Fruit fly (Drosophila melanogaster): ENCODE data around the gene bon.
A peak's percentile ranks its signal among the peaks of the same experiment; 100 is the strongest.

Gene bon

DNA sequence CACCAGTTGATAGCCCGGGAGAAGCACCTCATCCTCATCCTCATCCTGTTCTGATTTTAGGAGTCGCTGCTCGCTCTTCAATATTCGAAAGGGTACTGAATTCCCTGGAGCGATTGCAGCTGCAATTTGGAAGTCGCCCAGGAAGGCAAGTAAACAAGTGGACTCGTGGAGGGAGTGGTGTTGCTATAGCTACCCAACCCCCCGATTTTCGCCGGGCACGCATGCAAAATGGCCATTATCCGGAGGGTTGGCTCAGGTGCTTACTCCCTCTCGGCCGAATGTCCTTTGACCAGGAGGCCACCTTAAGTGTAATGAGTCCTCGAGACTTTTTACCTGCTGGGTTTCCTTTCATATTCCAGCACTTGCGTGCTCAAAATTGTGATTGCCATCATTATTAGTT is 23.9 kb downstream of the bon start, which contains the start of gene CG15923:
TSS of gene CG15923 (minus strand) at position 101 of the 400 bp plus-strand sequence.
- TF ChIP-seq CG7045 (GFP tag; optimal IDR thresholded peaks at IDR 0.05): no peak
- TF ChIP-seq pad (GFP tag; optimal IDR thresholded peaks at IDR 0.05): no peak
- TF ChIP-seq CG7101 (tag; optimal IDR thresholded peaks at IDR 0.05): no peak
- no peak for TF ChIP-seq cic (GFP tag; optimal IDR thresholded peaks at IDR 0.05)
- TF ChIP-seq CG11617 (GFP tag; optimal IDR thresholded peaks at IDR 0.05): no peak
- TF ChIP-seq kay (GFP tag; ENCODE audit: borderline replicate concordance): no peak
- TF ChIP-seq CG33017 (tag; optimal IDR thresholded peaks at IDR 0.05): no peak

DNA sequence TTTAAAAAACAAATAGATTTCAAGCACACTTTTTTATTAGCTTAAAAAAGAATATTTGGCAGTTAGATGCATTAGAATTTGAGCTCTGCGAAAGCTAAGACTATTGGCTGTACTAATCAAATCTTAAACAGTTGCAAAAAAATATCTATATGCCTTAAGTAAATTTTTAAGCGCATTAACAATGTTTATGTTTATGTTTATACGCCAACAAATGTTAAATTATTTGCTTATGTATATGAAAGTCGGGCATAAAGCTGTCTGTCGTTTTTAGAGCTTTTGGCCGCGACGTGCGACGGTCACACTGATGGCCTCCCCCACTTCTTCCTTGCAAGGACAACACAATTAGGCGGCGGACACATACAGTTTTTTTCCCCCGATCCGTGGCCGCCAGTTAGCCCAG is 24.6 kb downstream of the bon start, which contains the start of gene CG5466:
TSS of gene CG5466 (plus strand) at position 301 of the 400 bp plus-strand sequence.
- no peak for TF ChIP-seq Mnt (GFP tag; optimal IDR thresholded peaks at IDR 0.05)

DNA sequence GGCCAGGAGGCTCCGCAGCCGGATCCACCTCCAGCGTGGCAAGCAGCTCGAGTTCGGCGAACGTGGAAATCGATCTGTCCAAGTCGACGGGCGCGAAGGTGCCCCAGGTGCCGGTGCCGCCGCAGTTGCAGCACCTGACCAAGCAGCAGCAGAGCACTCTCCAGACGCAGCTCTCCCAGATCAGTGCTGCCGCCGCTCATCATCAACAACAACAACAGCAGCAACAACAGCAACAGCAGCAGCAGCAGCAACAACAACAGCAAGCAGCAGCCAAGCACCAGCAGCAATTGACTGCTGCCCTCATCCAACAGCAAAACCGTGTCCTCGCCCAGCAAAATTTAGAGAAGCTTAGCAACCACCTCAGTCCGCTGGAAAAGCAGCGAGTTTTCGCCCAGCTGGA is 26.0 kb downstream of the bon start:
- no peak for TF ChIP-seq Clk (GFP tag; optimal IDR thresholded peaks at IDR 0.05)
- no peak for TF ChIP-seq cic (GFP tag; optimal IDR thresholded peaks at IDR 0.05)
- no peak for TF ChIP-seq Hr96 (GFP tag; optimal IDR thresholded peaks at IDR 0.05)
- no peak for TF ChIP-seq CG7045 (GFP tag; optimal IDR thresholded peaks at IDR 0.05)
- no peak for TF ChIP-seq CG11617 (GFP tag; optimal IDR thresholded peaks at IDR 0.05)
- TF ChIP-seq ovo (GFP tag; optimal IDR thresholded peaks at IDR 0.05): no peak
- no peak for TF ChIP-seq CG14711 (tag; optimal IDR thresholded peaks at IDR 0.05)
- no peak for TF ChIP-seq CG1620 (GFP tag; optimal IDR thresholded peaks at IDR 0.05)
- TF ChIP-seq CG7101 (tag; optimal IDR thresholded peaks at IDR 0.05): no peak
- no peak for TF ChIP-seq kay (GFP tag; ENCODE audit: borderline replicate concordance)
- TF ChIP-seq Crg-1 (GFP tag; optimal IDR thresholded peaks at IDR 0.05): no peak
- TF ChIP-seq tj (GFP tag; optimal IDR thresholded peaks at IDR 0.05): no peak
- TF ChIP-seq Mnt (GFP tag; optimal IDR thresholded peaks at IDR 0.05): no peak
- no peak for TF ChIP-seq CG12768 (GFP tag; optimal IDR thresholded peaks at IDR 0.05)
- TF ChIP-seq CG33017 (tag; optimal IDR thresholded peaks at IDR 0.05): no peak

DNA sequence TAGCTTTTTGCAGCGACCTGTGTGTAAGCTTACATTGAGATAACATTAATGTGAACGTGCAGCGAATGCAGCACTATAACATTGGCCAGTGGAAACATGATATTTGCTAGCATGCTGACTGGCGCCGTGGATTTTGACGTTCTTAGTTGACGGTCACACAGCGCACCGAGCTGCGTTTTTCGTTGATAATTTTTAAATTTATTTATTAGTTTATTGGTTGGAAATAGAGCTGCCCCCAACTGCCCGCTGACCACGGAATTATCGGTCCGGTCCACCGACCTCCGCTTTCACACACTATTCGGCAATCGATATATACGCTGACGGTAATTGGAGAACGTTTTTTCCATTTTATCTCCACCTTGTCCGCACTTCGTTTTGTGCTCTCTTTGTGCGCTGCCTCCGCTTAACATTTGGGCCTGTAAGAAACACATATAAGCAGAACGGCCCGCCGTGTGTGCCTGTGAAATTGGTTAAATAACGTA is 28.9 kb downstream of the bon start, which contains the start of gene H:
TSS of gene H (plus strand) at position 134 of the 482 bp plus-strand sequence.
- TF ChIP-seq CG1620 (GFP tag; optimal IDR thresholded peaks at IDR 0.05) (no peak), CG11617 (GFP tag; optimal IDR thresholded peaks at IDR 0.05) (peak; percentile 52), tj (GFP tag; optimal IDR thresholded peaks at IDR 0.05) (peak; percentile 22), Mnt (GFP tag; optimal IDR thresholded peaks at IDR 0.05) (peak; percentile 48)

DNA sequence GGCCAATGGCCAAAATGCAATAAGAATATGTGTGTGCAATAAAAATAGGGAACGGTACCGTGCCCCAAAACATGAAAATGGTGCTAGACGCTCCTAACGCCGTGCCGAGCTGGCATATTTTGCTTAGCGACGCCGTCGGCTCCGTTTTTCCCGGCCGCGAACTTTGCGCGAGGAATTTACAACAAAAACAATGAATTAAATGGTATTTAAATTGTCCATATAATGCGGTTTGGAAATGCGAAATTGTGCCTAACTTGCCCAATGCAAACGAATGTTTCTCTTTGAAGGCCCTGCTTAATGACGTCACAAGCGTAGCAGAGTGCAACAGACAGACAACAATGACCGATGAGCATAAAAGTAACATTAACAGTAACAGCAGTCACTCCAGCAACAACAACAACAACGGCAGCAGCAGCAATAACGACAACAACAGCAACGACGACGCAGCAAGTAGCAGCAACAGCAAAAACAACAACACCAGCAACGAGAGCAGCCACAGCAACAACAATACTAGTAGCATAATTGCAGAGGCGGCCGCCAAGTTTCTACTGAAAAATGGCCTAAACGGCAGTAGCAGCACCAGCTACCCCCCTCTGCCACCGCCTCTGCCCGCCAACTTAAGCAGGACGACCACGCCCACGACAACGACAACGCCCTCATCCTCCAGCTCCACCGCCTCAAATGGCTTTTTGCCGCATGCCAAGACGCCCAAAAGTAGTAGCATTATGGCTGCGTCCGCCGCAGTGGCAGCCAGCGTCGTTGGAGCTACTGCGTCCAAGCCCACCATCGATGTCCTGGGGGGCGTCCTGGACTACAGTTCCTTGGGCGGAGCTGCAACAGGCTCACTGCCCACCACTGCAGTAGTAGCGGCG is 29.6 kb downstream of the bon start:
- TF ChIP-seq pad (GFP tag; optimal IDR thresholded peaks at IDR 0.05) (no peak), cic (GFP tag; optimal IDR thresholded peaks at IDR 0.05) (no peak), CG14711 (tag; optimal IDR thresholded peaks at IDR 0.05) (no peak), CG1620 (GFP tag; optimal IDR thresholded peaks at IDR 0.05) (no peak), CG12768 (GFP tag; optimal IDR thresholded peaks at IDR 0.05) (no peak), Clk (GFP tag; optimal IDR thresholded peaks at IDR 0.05) (no peak), CG7045 (GFP tag; optimal IDR thresholded peaks at IDR 0.05) (no peak), toe (GFP tag; optimal IDR thresholded peaks at IDR 0.05) (no peak), ovo (GFP tag; optimal IDR thresholded peaks at IDR 0.05) (no peak), kay (GFP tag; ENCODE audit: borderline replicate concordance) (no peak), CG5204 (GFP tag; optimal IDR thresholded peaks at IDR 0.05) (no peak), CG11617 (GFP tag; optimal IDR thresholded peaks at IDR 0.05) (no peak), CG33017 (tag; optimal IDR thresholded peaks at IDR 0.05) (no peak), tj (GFP tag; optimal IDR thresholded peaks at IDR 0.05) (no peak), Crg-1 (GFP tag; optimal IDR thresholded peaks at IDR 0.05) (no peak)

DNA sequence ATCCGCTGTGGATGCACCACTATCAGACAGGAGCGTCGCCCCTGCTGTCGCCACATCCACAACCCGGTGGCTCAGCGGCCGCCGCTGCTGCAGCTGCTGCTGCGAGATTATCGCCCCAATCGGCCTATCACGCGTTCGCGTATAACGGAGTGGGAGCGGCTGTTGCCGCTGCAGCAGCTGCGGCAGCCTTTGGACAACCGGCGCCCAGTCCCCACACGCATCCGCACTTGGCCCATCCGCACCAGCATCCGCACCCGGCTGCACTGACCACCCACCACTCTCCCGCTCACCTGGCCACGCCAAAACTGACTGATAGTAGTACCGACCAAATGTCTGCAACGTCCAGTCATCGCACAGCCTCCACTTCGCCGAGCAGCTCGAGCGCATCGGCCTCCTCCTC is 33.2 kb downstream of the bon start:
- TF ChIP-seq Mnt (GFP tag; optimal IDR thresholded peaks at IDR 0.05): no peak
- no peak for TF ChIP-seq kay (GFP tag; ENCODE audit: borderline replicate concordance)
- TF ChIP-seq CG33017 (tag; optimal IDR thresholded peaks at IDR 0.05): no peak
- TF ChIP-seq ovo (GFP tag; optimal IDR thresholded peaks at IDR 0.05): no peak
- no peak for TF ChIP-seq CG5204 (GFP tag; optimal IDR thresholded peaks at IDR 0.05)
- TF ChIP-seq tj (GFP tag; optimal IDR thresholded peaks at IDR 0.05): no peak

DNA sequence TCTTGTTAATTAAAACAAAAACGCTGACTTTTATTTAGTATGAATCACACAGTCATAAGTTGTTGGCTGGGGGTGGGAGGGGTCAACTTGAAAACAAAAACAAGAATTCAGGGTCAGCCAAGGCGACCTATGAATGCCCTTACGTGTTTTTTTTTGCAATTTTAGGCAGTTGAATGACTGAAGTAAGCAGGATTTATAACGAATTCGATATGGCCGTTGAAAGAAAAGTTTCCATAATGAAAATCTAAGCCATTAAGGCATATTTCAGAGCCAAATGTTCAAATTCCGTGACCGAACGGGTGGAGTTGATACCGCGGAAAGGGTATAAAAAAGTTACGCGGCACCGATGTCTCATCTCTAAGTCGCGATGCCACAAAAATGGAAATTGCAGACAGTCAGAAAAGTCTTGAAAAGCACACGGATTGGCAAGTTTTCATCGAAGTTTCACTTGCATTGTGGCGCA is 41.1 kb downstream of the bon start:
- TF ChIP-seq CG11617 (GFP tag; optimal IDR thresholded peaks at IDR 0.05) (peak; percentile 73), Clk (GFP tag; optimal IDR thresholded peaks at IDR 0.05) (no peak), toe (GFP tag; optimal IDR thresholded peaks at IDR 0.05) (no peak), ovo (GFP tag; optimal IDR thresholded peaks at IDR 0.05) (no peak), Crg-1 (GFP tag; optimal IDR thresholded peaks at IDR 0.05) (no peak), bab1 (GFP tag; optimal IDR thresholded peaks at IDR 0.05) (peak; percentile 72), tj (GFP tag; optimal IDR thresholded peaks at IDR 0.05) (peak; percentile 75), kay (GFP tag; ENCODE audit: borderline replicate concordance) (peak; percentile 99), CG5204 (GFP tag; optimal IDR thresholded peaks at IDR 0.05) (no peak), CG7101 (tag; optimal IDR thresholded peaks at IDR 0.05) (peak; percentile 68), cnc (optimal IDR thresholded peaks at IDR 0.05) (no peak), CG1620 (GFP tag; optimal IDR thresholded peaks at IDR 0.05) (peak; percentile 74), CG33017 (tag; optimal IDR thresholded peaks at IDR 0.05) (peak; percentile 77), Hr96 (GFP tag; optimal IDR thresholded peaks at IDR 0.05) (no peak), pad (GFP tag; optimal IDR thresholded peaks at IDR 0.05) (peak; percentile 31), CG14711 (tag; optimal IDR thresholded peaks at IDR 0.05) (no peak), CG12768 (GFP tag; optimal IDR thresholded peaks at IDR 0.05) (peak; percentile 81), CG7045 (GFP tag; optimal IDR thresholded peaks at IDR 0.05) (peak; percentile 52), Mnt (GFP tag; optimal IDR thresholded peaks at IDR 0.05) (peak; percentile 59), cic (GFP tag; optimal IDR thresholded peaks at IDR 0.05) (peak; percentile 30)

All from whole organism, adult.